Worm (Caenorhabditis elegans): ENCODE measurements around the gene lgc-1.

lgc-1 gene

DNA sequence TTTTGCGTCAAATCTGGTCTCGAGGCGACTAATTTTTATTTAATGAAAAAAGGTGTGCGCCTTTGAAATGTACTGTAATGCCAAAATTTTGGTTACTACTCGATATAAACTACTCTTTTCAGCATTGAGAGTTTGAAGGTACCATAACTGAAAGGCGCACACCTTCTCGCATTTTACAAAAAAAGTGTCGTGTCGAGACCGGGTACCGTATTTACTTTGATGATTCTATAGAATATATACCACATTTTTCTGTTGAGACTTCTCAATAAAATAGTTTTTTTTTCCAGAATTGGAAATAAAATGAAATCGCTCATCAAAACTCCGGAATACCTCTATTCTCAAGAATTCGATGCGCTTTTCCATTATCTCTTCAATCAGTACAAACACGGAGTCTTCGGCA lies 28.1 kb downstream of the lgc-1 start, which contains the start of gene Y45G5AM.4:
Y45G5AM.4 (plus strand) TSS at position 301 of the 400 bp plus-strand sequence.
- TF ChIP-seq ceh-2 (tag; optimal IDR thresholded peaks at IDR 0.05) = no peak
- no peak for TF ChIP-seq unc-55 (GFP tag; optimal IDR thresholded peaks at IDR 0.05)
- no peak for TF ChIP-seq pha-2 (tag; optimal IDR thresholded peaks at IDR 0.05)
- TF ChIP-seq pat-9 (tag; optimal IDR thresholded peaks at IDR 0.05) = no peak
- TF ChIP-seq sox-2 (GFP tag; IDR thresholded peaks at IDR 0.05) = no peak

DNA sequence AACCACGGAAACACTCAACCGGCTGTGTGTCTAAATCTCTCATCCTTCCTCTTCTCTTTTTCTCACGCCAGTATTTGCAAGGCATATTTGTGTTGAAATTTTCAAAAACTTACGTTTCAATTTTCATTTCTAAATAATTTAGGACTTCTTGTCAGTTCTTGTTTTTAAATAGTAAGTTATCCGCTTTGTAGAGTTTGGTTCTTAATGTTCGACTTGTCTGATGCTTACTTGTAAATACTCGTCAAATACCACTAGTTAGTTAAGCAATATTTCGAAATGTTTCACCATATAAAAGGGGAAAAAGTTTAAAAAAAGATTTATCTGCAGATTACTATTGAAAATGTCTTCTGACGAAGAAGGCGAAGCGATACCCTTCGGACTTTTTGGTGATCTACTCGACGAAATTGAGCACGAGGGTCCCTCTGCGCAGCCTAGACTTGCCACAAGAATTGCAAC lies 29.7 kb downstream of the lgc-1 start, which contains the start of gene Y45G5AM.3:
Y45G5AM.3 (plus strand) TSS at position 51 of the 456 bp plus-strand sequence.
- TF ChIP-seq ref-2 (tag; optimal IDR thresholded peaks at IDR 0.05) = no peak
- no peak for TF ChIP-seq ceh-14 (tag; optimal IDR thresholded peaks at IDR 0.05)
- no peak for TF ChIP-seq ama-1 (optimal IDR thresholded peaks at IDR 0.05)
- TF ChIP-seq ets-4 (tag; optimal IDR thresholded peaks at IDR 0.05) = no peak
- TF ChIP-seq hlh-6 (tag; optimal IDR thresholded peaks at IDR 0.05) = no peak
- TF ChIP-seq odd-2 (tag; optimal IDR thresholded peaks at IDR 0.05) = no peak
- no peak for TF ChIP-seq pros-1 (tag; optimal IDR thresholded peaks at IDR 0.05)
- TF ChIP-seq ceh-22 (tag; optimal IDR thresholded peaks at IDR 0.05) = no peak
- no peak for TF ChIP-seq ceh-18 (tag; optimal IDR thresholded peaks at IDR 0.05)
- no peak for TF ChIP-seq ceh-19 (GFP tag; optimal IDR thresholded peaks at IDR 0.05)
- TF ChIP-seq ceh-2 (tag; optimal IDR thresholded peaks at IDR 0.05) = no peak
- no peak for TF ChIP-seq C38D4.7 (GFP tag; optimal IDR thresholded peaks at IDR 0.05)
- TF ChIP-seq madf-2 (tag; optimal IDR thresholded peaks at IDR 0.05) = no peak
- TF ChIP-seq che-1 (tag; optimal IDR thresholded peaks at IDR 0.05) = no peak
- no peak for TF ChIP-seq unc-55 (GFP tag; optimal IDR thresholded peaks at IDR 0.05)
- no peak for TF ChIP-seq sdc-2 (tag; optimal IDR thresholded peaks at IDR 0.05)

DNA sequence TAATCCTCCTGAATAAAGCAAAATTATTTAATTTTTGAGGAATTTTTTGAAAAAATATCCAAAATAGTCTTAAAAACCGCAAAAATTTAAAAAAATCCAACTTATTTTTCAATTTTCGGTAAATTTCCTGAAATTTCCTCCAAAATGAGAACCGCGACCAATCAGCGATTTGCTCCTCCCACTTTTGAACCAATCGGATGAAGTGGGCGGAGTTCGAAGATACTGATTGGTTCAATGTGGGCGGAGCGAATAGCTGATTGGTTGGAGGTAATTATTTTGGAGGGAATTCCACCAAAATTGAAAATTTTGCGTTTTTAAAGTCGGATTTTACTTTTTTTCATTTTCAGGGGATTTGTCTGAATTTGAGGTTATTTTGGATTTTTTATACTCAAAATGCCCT lies 33.2 kb downstream of the lgc-1 start:
- TF ChIP-seq che-1 (tag; optimal IDR thresholded peaks at IDR 0.05) (no peak), nfya-1 (tag; optimal IDR thresholded peaks at IDR 0.05) (peak; percentile 97)

DNA sequence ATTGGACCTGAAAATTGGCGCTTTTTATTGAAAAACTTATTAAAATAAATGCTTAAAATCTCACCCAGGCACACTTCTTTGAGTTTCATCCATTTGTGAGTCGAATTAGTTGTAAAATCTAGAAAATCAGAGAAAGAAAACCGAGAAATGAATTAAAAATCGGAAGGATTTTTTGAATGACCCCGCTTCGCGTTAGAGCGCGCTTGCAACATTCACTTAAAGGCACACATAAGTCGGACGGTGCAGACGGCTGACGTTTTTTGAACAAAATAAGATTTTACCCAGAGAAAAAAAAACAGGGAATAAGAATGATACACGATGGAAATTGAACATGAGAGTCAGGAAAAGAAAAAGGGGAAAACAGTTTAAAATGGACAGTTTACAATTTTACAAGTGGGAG lies 34.8 kb downstream of the lgc-1 start:
- TF ChIP-seq hlh-15 (tag; optimal IDR thresholded peaks at IDR 0.05) (no peak), hlh-30 (tag; optimal IDR thresholded peaks at IDR 0.05; ENCODE audit: insufficient read depth) (no peak), npax-4 (tag; optimal IDR thresholded peaks at IDR 0.05) (no peak), nfya-1 (tag; optimal IDR thresholded peaks at IDR 0.05) (peak; percentile 2), ztf-16 (tag; optimal IDR thresholded peaks at IDR 0.05) (no peak)

DNA sequence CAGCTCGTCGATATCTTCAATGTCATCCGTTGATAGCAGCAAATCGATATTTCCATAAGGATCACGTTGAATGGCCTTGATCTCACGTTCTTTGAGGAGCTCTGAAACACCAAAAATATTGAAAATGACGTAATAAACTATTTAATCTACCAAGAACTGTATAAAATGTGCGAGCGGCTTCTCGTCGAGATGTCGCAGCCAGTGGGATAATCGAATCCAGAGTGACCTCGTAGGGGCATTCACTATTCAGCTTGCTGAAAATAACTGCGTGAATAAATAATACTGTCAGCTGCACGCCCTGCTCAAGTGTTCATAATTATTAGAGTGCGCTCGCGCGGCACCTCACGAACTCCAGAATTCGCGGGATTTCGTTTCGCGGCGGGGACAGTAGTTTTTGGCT lies 35.3 kb downstream of the lgc-1 start, which contains the start of gene Y45G5AM.7:
Y45G5AM.7 (minus strand) TSS at position 101 of the 400 bp plus-strand sequence.
- TF ChIP-seq K02D7.2 (tag; optimal IDR thresholded peaks at IDR 0.05) = no peak
- TF ChIP-seq F13H6.1 (tag; optimal IDR thresholded peaks at IDR 0.05) = no peak
- no peak for TF ChIP-seq tbx-2 (tag; optimal IDR thresholded peaks at IDR 0.05)
- TF ChIP-seq lim-6 (tag; optimal IDR thresholded peaks at IDR 0.05) = no peak
- TF ChIP-seq odd-2 (tag; optimal IDR thresholded peaks at IDR 0.05) = no peak
- TF ChIP-seq hlh-13 (GFP tag; optimal IDR thresholded peaks at IDR 0.05) = no peak
- no peak for TF ChIP-seq sox-4 (tag; optimal IDR thresholded peaks at IDR 0.05)
- no peak for TF ChIP-seq pha-2 (tag; optimal IDR thresholded peaks at IDR 0.05)
- TF ChIP-seq npax-4 (tag; optimal IDR thresholded peaks at IDR 0.05) = no peak

DNA sequence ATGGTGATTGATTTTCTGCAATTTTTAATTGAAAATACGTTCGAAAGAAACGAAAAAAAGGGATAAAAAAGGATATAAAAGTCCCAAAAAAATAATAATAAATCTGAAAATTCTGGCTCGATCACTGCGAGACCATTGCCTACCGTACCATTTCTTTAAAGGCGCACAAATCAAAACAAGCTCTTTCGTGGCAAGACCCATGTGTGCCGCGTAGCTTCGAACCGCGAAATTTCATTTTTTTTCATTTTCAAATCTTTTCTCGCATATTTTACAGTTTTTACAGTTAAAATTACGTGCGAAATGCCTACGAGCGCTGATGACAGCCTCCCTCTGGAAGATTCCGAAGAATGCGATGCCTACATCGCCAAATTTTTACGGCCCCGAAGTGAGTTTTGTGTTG lies 40.8 kb downstream of the lgc-1 start, which contains the start of the genes coh-4 and pid-5:
coh-4 (minus strand) TSS at position 17 of the 400 bp plus-strand sequence.
pid-5 (plus strand) TSS at position 259 of the 400 bp plus-strand sequence.
- TF ChIP-seq unc-42 (tag; optimal IDR thresholded peaks at IDR 0.05) = no peak
- no peak for TF ChIP-seq hlh-6 (tag; optimal IDR thresholded peaks at IDR 0.05)
- no peak for TF ChIP-seq hlh-15 (tag; optimal IDR thresholded peaks at IDR 0.05)
- no peak for TF ChIP-seq fkh-6 (tag; optimal IDR thresholded peaks at IDR 0.05)
- no peak for TF ChIP-seq ceh-22 (tag; optimal IDR thresholded peaks at IDR 0.05)
- no peak for TF ChIP-seq K09A11.1 (tag; optimal IDR thresholded peaks at IDR 0.05; ENCODE audit: insufficient read depth)
- no peak for TF ChIP-seq ceh-18 (tag; optimal IDR thresholded peaks at IDR 0.05)
- TF ChIP-seq ceh-14 (tag; optimal IDR thresholded peaks at IDR 0.05) = no peak
- TF ChIP-seq nhr-232 (tag; optimal IDR thresholded peaks at IDR 0.05) = no peak
- no peak for TF ChIP-seq pros-1 (tag; optimal IDR thresholded peaks at IDR 0.05)
- no peak for TF ChIP-seq ceh-2 (tag; optimal IDR thresholded peaks at IDR 0.05)
- no peak for TF ChIP-seq pqm-1 (tag; optimal IDR thresholded peaks at IDR 0.05)
- no peak for TF ChIP-seq elt-4 (tag; optimal IDR thresholded peaks at IDR 0.05)

Data from whole organism, late embryonic.